Worm (Caenorhabditis elegans): ENCODE measurements around the gene srh-170.

The srh-170 gene

DNA sequence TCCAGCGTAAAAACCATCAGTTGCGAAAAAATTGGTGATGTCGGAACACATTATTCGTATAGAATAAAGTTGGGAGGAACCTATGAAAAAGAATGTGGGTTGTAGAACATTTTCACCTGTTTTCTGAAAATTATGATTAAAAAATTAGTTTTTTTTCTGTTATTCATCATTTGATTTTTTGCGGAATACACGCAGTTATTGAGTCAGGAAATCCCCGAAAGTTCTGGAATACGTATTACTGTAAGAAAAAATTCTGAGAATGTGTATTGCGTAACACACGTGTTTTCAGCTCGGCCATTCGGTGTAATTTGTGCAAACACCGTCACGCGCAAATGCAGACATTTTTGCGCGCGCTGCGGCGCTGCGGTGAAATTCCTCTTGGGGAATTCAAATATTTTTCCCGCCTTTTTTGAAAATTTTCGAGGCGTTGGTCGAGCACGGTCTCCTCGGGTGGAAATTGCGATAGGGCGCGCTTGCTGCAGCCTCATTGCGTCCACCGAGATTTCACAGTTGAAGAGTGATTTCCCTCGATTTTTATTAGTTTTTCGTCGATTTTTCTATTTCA, at the start of gene srh-170:
srh-170 (minus strand) TSS at position 51 of the 565 bp plus-strand sequence.
- TF ChIP-seq ztf-29 (GFP tag; IDR thresholded peaks at IDR 0.05) (no peak), med-1 (GFP tag; optimal IDR thresholded peaks at IDR 0.05; ENCODE audit: insufficient read depth) (no peak), cog-1 (tag; optimal IDR thresholded peaks at IDR 0.05) (no peak), klf-2 (GFP tag; conservative IDR thresholded peaks at IDR 0.05) (no peak), ztf-23 (GFP tag; IDR thresholded peaks at IDR 0.05) (no peak), flt-1 (GFP tag; IDR thresholded peaks at IDR 0.05) (no peak), T22C8.4 (GFP tag; IDR thresholded peaks at IDR 0.05) (no peak), tab-1 (GFP tag; IDR thresholded peaks at IDR 0.05) (no peak), ref-1 (GFP tag; conservative IDR thresholded peaks at IDR 0.05) (no peak)

DNA sequence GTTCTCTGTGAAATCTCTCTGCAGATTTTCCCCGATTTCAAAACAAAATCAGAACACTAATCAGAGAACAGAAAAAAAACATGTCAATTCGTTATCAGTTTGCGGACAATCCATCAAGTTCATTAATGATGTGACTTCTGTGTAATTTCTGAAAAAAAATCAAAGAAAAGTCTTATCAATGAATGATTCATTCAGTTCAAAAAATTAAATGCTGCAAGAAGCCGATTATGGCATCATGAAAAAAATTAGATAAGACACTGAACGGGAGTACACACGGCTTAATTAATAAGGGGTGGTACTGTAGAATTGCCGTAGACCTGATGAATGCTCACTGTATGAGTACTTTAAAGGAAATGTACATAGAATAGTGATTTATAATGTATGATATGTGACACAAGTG, 47.5 kb upstream of the srh-170 start:
- TF ChIP-seq cog-1 (tag; optimal IDR thresholded peaks at IDR 0.05) (no peak), med-1 (GFP tag; optimal IDR thresholded peaks at IDR 0.05; ENCODE audit: insufficient read depth) (no peak), ref-1 (GFP tag; conservative IDR thresholded peaks at IDR 0.05) (no peak), T22C8.4 (GFP tag; IDR thresholded peaks at IDR 0.05) (no peak), flt-1 (GFP tag; IDR thresholded peaks at IDR 0.05) (no peak), ztf-23 (GFP tag; IDR thresholded peaks at IDR 0.05) (no peak), tab-1 (GFP tag; IDR thresholded peaks at IDR 0.05) (no peak), klf-2 (GFP tag; conservative IDR thresholded peaks at IDR 0.05) (no peak), ztf-29 (GFP tag; IDR thresholded peaks at IDR 0.05) (no peak)

DNA sequence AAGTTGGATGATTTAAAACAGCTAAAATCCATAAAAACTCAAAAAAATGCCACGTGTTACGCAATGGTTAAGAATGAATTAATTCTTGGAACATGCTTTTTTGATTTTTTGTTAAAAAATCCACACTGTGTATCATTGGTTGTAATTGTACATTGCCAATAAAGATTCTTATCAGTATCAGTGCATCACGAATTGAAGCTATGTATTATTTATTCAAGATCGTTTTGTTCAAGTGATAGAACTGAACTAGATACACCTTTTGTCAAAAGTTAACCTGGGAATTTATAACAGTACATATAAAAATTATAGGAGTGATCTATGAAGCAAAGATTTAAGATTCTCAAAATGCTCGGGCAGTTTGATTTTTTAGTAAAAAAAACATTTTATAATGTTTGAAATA, 46.0 kb upstream of the srh-170 start:
- TF ChIP-seq ztf-23 (GFP tag; IDR thresholded peaks at IDR 0.05) (no peak), ztf-29 (GFP tag; IDR thresholded peaks at IDR 0.05) (no peak), med-1 (GFP tag; optimal IDR thresholded peaks at IDR 0.05; ENCODE audit: insufficient read depth) (no peak), flt-1 (GFP tag; IDR thresholded peaks at IDR 0.05) (no peak), klf-2 (GFP tag; conservative IDR thresholded peaks at IDR 0.05) (no peak), tab-1 (GFP tag; IDR thresholded peaks at IDR 0.05) (no peak), cog-1 (tag; optimal IDR thresholded peaks at IDR 0.05) (no peak), T22C8.4 (GFP tag; IDR thresholded peaks at IDR 0.05) (no peak), ref-1 (GFP tag; conservative IDR thresholded peaks at IDR 0.05) (no peak)

DNA sequence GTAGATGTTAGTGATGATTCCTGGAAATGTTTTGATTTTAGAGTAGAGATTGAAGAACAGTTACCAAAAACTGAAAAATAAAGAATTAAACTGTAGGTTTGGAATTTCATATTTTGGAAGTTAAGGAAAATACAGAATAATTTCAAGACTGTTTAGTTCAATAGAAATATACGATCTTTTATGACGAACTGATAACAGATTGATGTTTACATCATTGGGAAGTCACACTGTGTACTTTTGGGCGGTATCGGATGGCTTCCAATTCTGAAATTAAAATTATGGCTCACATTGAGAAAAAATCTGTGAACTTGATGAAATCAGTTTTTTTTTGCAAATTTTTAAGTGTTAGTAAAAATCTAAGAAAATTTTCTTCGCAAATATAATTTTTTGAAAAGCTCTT, 43.8 kb upstream of the srh-170 start, which contains the start of gene T26H5.8:
T26H5.8 (minus strand) TSS at position 270 of the 400 bp plus-strand sequence.
- TF ChIP-seq ztf-29 (GFP tag; IDR thresholded peaks at IDR 0.05), result no peak

DNA sequence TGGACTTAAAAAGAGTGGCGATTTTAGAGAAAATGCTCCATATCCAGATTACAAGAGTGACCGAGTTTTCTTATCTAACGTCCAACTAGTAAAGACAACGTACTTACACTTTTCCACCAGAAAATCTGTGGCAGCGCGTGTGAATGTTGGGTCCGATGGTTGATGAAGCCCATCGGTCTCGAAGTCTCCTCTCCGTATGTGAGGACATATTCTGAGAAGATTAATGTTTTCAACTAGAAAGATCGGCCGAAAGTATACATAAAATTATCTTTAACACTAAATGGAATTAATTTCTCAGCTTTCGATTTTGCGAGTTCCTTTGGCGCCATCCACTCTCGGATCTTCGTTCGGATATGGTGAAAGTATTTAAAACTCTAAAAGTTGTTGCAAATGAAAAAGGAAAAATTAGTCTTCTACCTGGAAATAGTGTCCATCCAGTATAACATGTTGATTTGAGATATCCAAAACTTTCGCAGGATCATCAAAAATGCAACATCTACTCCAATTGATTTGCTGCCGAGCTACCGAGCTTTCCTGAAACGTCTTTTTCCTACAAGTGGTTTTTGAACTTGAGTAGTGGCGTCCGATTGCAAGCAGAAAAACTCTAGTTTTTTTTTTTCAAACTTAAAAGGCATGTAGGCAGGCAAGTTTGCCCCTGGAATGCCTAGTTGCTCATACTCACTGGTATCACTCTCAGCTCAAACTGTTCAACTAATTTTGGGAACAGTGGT, 42.8 kb upstream of the srh-170 start:
- TF ChIP-seq med-1 (GFP tag; optimal IDR thresholded peaks at IDR 0.05; ENCODE audit: insufficient read depth), result no peak
- no peak for TF ChIP-seq ztf-29 (GFP tag; IDR thresholded peaks at IDR 0.05)
- no peak for TF ChIP-seq flt-1 (GFP tag; IDR thresholded peaks at IDR 0.05)
- TF ChIP-seq ref-1 (GFP tag; conservative IDR thresholded peaks at IDR 0.05), result no peak
- TF ChIP-seq ztf-23 (GFP tag; IDR thresholded peaks at IDR 0.05), result no peak
- no peak for TF ChIP-seq cog-1 (tag; optimal IDR thresholded peaks at IDR 0.05)
- no peak for TF ChIP-seq tab-1 (GFP tag; IDR thresholded peaks at IDR 0.05)
- no peak for TF ChIP-seq T22C8.4 (GFP tag; IDR thresholded peaks at IDR 0.05)

DNA sequence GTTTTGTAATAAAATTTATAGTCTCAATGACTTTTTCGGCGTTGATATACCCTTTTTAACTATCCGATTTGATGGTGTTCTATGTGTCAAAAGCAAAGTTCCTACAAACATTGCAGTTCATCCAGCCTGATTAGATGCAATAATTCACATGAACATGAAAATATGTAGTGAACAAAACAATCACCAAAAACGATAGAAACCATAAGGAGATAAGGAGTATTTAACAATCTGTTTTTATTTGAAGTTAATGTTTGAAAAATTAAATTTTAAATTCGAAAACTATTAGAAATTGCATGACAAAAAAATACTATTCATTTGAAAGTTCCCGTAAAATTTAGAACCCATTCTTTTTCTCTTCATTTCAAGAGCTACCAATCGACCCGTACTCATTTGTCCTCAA, 38.3 kb upstream of the srh-170 start, which contains the start of gene fbxa-209:
fbxa-209 (minus strand) TSS at position 101 of the 400 bp plus-strand sequence.
- no peak for TF ChIP-seq flt-1 (GFP tag; IDR thresholded peaks at IDR 0.05)
- TF ChIP-seq ref-1 (GFP tag; conservative IDR thresholded peaks at IDR 0.05), result no peak
- no peak for TF ChIP-seq tab-1 (GFP tag; IDR thresholded peaks at IDR 0.05)
- TF ChIP-seq ztf-23 (GFP tag; IDR thresholded peaks at IDR 0.05), result no peak
- no peak for TF ChIP-seq klf-2 (GFP tag; conservative IDR thresholded peaks at IDR 0.05)
- TF ChIP-seq ztf-29 (GFP tag; IDR thresholded peaks at IDR 0.05), result no peak
- no peak for TF ChIP-seq cog-1 (tag; optimal IDR thresholded peaks at IDR 0.05)
- no peak for TF ChIP-seq med-1 (GFP tag; optimal IDR thresholded peaks at IDR 0.05; ENCODE audit: insufficient read depth)
- no peak for TF ChIP-seq T22C8.4 (GFP tag; IDR thresholded peaks at IDR 0.05)

DNA sequence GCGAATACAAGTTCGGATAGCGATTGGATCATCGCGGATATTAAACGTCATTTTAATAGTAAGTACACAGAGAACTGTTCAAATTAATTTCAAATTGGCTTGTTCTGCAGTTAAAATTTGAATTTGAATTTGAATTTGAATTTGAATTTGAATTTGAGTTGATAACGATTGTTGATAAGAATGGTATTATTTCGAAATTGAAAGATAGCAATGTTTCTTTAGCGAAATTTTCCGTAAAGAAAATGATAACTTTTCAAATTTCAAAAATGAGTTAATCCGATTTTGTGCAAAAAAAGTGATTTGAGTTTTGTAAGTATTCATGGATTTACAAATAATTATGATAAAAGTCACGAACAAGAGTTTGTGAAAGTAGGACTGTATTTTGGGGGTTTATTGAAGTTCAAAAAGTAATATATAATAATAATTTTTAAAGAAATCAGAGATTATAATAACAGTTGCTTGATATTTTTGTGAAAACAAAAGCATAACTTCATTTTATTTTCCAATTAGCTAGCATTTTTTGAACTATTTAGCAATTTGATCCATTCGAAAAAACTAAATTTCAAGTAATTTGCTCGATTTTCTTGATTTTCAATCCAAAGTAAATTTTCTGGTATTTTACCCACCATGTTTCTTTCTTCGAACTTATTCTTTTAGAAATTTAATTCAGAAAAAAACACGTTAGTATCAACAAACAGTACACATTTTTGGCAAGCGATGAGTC, 36.9 kb upstream of the srh-170 start, which contains the start of gene Y36E3A.2:
Y36E3A.2 (plus strand) TSS at position 674 of the 724 bp plus-strand sequence.
- no peak for TF ChIP-seq flt-1 (GFP tag; IDR thresholded peaks at IDR 0.05)
- TF ChIP-seq ztf-29 (GFP tag; IDR thresholded peaks at IDR 0.05), result no peak
- no peak for TF ChIP-seq tab-1 (GFP tag; IDR thresholded peaks at IDR 0.05)
- no peak for TF ChIP-seq klf-2 (GFP tag; conservative IDR thresholded peaks at IDR 0.05)
- no peak for TF ChIP-seq med-1 (GFP tag; optimal IDR thresholded peaks at IDR 0.05; ENCODE audit: insufficient read depth)
- TF ChIP-seq cog-1 (tag; optimal IDR thresholded peaks at IDR 0.05), result no peak
- TF ChIP-seq ztf-23 (GFP tag; IDR thresholded peaks at IDR 0.05), result no peak
- TF ChIP-seq T22C8.4 (GFP tag; IDR thresholded peaks at IDR 0.05), result no peak
- TF ChIP-seq ref-1 (GFP tag; conservative IDR thresholded peaks at IDR 0.05), result no peak

DNA sequence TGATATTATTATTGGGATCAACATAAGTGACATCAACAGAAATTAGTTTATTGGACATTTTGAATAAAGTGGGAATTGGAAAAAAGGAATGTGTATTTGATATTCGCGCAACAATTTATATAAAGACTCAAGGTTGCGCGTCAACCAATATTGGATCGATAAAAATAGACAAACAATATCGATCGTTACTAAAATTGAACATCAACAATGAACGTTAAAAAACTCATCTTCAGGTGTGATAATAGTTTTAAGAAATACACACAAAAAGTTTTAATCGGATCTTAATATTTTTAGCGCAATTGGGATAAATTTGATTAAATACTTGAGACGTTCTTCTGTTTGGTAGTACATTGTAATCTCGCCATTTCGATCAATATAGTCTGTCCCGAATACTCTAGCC, 34.9 kb upstream of the srh-170 start, which contains the start of gene fbxa-104:
fbxa-104 (minus strand) TSS at position 83 of the 400 bp plus-strand sequence.
- TF ChIP-seq tab-1 (GFP tag; IDR thresholded peaks at IDR 0.05), result no peak
- TF ChIP-seq med-1 (GFP tag; optimal IDR thresholded peaks at IDR 0.05; ENCODE audit: insufficient read depth), result no peak
- TF ChIP-seq cog-1 (tag; optimal IDR thresholded peaks at IDR 0.05), result no peak
- no peak for TF ChIP-seq ref-1 (GFP tag; conservative IDR thresholded peaks at IDR 0.05)
- TF ChIP-seq ztf-23 (GFP tag; IDR thresholded peaks at IDR 0.05), result no peak
- TF ChIP-seq klf-2 (GFP tag; conservative IDR thresholded peaks at IDR 0.05), result no peak
- TF ChIP-seq ztf-29 (GFP tag; IDR thresholded peaks at IDR 0.05), result no peak

DNA sequence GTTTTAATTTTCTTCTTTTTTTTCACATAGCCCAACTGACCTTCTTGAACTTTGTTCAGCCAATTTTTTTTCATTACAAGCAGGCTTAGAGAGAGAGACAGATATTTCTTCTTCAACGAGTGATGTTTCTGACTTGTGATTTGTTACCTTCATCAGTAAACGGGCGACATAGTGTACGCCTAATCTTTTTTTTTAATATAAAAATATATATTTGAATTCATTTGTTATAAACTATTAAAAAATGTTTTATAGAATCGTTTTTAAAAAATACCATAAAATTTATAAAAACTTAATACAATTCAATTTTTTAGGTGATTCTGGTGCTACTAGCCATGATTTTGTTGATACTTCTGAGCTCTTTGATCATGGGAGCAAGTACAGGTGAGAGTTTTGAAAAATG, 29.2 kb upstream of the srh-170 start, which contains the start of gene T06E6.10:
T06E6.10 (plus strand) TSS at position 301 of the 400 bp plus-strand sequence.
- TF ChIP-seq cog-1 (tag; optimal IDR thresholded peaks at IDR 0.05) (no peak), ztf-23 (GFP tag; IDR thresholded peaks at IDR 0.05) (no peak), tab-1 (GFP tag; IDR thresholded peaks at IDR 0.05) (no peak), ref-1 (GFP tag; conservative IDR thresholded peaks at IDR 0.05) (no peak), ztf-29 (GFP tag; IDR thresholded peaks at IDR 0.05) (no peak), flt-1 (GFP tag; IDR thresholded peaks at IDR 0.05) (no peak), med-1 (GFP tag; optimal IDR thresholded peaks at IDR 0.05; ENCODE audit: insufficient read depth) (no peak), T22C8.4 (GFP tag; IDR thresholded peaks at IDR 0.05) (no peak), klf-2 (GFP tag; conservative IDR thresholded peaks at IDR 0.05) (no peak)

Data from whole organism, midembryonic.